Worm (Caenorhabditis elegans) whole organism, L3 larva: Measurements from ENCODE around the gene ZC190.8.
"Not testable (repeated sequence)": the region's sequence is repeated elsewhere in the genome, so short reads cannot be mapped to it uniquely, and the experiment has no call there.

Source experiments
- R02D3.7 ChIP-seq: fragments of 150-350 bp; optimal IDR thresholded peaks from 2 replicates; lab custom pipeline; 2014; ENCODE audit warnings: missing biosample characterization, missing genetic modification characterization
- aly-2 ChIP-seq: fragments of 150-350 bp; optimal IDR thresholded peaks from 2 replicates; lab custom pipeline; 2014; ENCODE audit warnings: missing biosample characterization, missing genetic modification characterization
- ceh-28 ChIP-seq: fragments of 150-350 bp; optimal IDR thresholded peaks from 2 replicates; lab custom pipeline; 2014; ENCODE audit warnings: missing biosample characterization, missing genetic modification reagents, missing genetic modification characterization
- ceh-82 ChIP-seq: fragments of 150-350 bp; optimal IDR thresholded peaks from 2 replicates; lab custom pipeline; 2014; ENCODE audit warnings: missing biosample characterization, missing genetic modification characterization
- daf-12 ChIP-seq: fragments of 150-350 bp; optimal IDR thresholded peaks from 2 replicates; lab custom pipeline; 2014; ENCODE audit warnings: missing biosample characterization, missing genetic modification reagents, missing genetic modification characterization
- egl-27 ChIP-seq: sonication (generic microtip); optimal IDR thresholded peaks from 4 replicates; lab custom pipeline; 2017; ENCODE audit warnings: missing biosample characterization, missing genetic modification reagents, missing genetic modification characterization
- egl-5 ChIP-seq: fragments of 150-350 bp; optimal IDR thresholded peaks from 2 replicates; lab custom pipeline; 2017; ENCODE audit warnings: missing biosample characterization, missing genetic modification reagents, missing genetic modification characterization, inconsistent platforms
- elt-1 ChIP-seq: fragments of 150-350 bp; optimal IDR thresholded peaks from 2 replicates; lab custom pipeline; 2014; ENCODE audit warnings: missing biosample characterization, missing genetic modification characterization
- elt-3 ChIP-seq, 3 experiments: fragments of 150-350 bp in 1 of 3; sonication (generic microtip) in 2 of 3; optimal IDR thresholded peaks; 2 replicates in 2 of 3; 4 replicates in 1 of 3; lab custom pipeline; 2014 to 2017; ENCODE audit warnings: missing biosample characterization in 3 of 3, missing genetic modification characterization in 3 of 3
- eor-1 ChIP-seq, 2 experiments: fragments of 150-350 bp; optimal IDR thresholded peaks; 2 replicates each; lab custom pipeline; 2014 to 2018; ENCODE audit warnings: missing biosample characterization in 2 of 2, missing genetic modification characterization in 2 of 2
- fos-1 ChIP-seq: fragments of 150-350 bp; optimal IDR thresholded peaks from 2 replicates; lab custom pipeline; 2014; ENCODE audit warnings: missing biosample characterization, missing genetic modification characterization
- hmg-11 ChIP-seq: sonication (generic microtip); optimal IDR thresholded peaks from 2 replicates; lab custom pipeline; 2016; ENCODE audit warnings: missing genetic modification characterization, missing compliant biosample characterization
- lin-39 ChIP-seq: fragments of 150-350 bp; optimal IDR thresholded peaks from 2 replicates; lab custom pipeline; 2018; ENCODE audit warnings: missing biosample characterization, missing genetic modification reagents, missing genetic modification characterization
- lsy-12 ChIP-seq: sonication (generic microtip); optimal IDR thresholded peaks from 2 replicates; lab custom pipeline; 2016; ENCODE audit warnings: mild to moderate bottlenecking, missing genetic modification characterization, missing compliant biosample characterization
- mdl-1 ChIP-seq: fragments of 150-350 bp; optimal IDR thresholded peaks from 2 replicates; lab custom pipeline; 2014; ENCODE audit warnings: missing biosample characterization, missing genetic modification characterization
- nfya-1 ChIP-seq: sonication (generic microtip); optimal IDR thresholded peaks from 2 replicates; lab custom pipeline; 2017; ENCODE audit warnings: missing genetic modification characterization, mild to moderate bottlenecking, missing compliant biosample characterization, antibody characterized with exemption, moderate library complexity; ENCODE audit not compliant: insufficient read depth
- nhr-11 ChIP-seq: fragments of 150-350 bp; optimal IDR thresholded peaks from 2 replicates; lab custom pipeline; 2014; ENCODE audit warnings: missing biosample characterization, missing genetic modification characterization
- nhr-12 ChIP-seq: fragments of 150-350 bp; optimal IDR thresholded peaks from 2 replicates; lab custom pipeline; 2014; ENCODE audit warnings: missing biosample characterization, missing genetic modification characterization
- nhr-23 ChIP-seq: fragments of 150-350 bp; optimal IDR thresholded peaks from 2 replicates; lab custom pipeline; 2014; ENCODE audit warnings: missing biosample characterization, missing genetic modification reagents, missing genetic modification characterization
- nhr-237 ChIP-seq: fragments of 150-350 bp; optimal IDR thresholded peaks from 2 replicates; lab custom pipeline; 2014; ENCODE audit warnings: missing biosample characterization, missing genetic modification characterization
- nhr-25 ChIP-seq: sonication (generic microtip); optimal IDR thresholded peaks from 2 replicates; lab custom pipeline; 2017; ENCODE audit warnings: missing biosample characterization, missing genetic modification characterization
- nhr-28 ChIP-seq: fragments of 150-350 bp; optimal IDR thresholded peaks from 2 replicates; lab custom pipeline; 2014; ENCODE audit warnings: missing biosample characterization, missing genetic modification characterization
- nhr-43 ChIP-seq: sonication (generic microtip); optimal IDR thresholded peaks from 2 replicates; lab custom pipeline; 2016; ENCODE audit warnings: mild to moderate bottlenecking, missing genetic modification characterization, missing compliant biosample characterization; ENCODE audit not compliant: poor library complexity, severe bottlenecking
- nhr-67 ChIP-seq: fragments of 150-350 bp; optimal IDR thresholded peaks from 2 replicates; lab custom pipeline; 2014; ENCODE audit warnings: missing biosample characterization, missing genetic modification characterization
- nhr-76 ChIP-seq: fragments of 150-350 bp; sonication (generic microtip); optimal IDR thresholded peaks from 5 replicates; lab custom pipeline; 2014; ENCODE audit warnings: missing biosample characterization, missing genetic modification characterization
- pha-4 ChIP-seq: fragments of 150-350 bp; optimal IDR thresholded peaks from 2 replicates; lab custom pipeline; 2014; ENCODE audit warnings: missing biosample characterization, missing genetic modification reagents, missing genetic modification characterization
- pqm-1 ChIP-seq: fragments of 150-350 bp; optimal IDR thresholded peaks from 2 replicates; lab custom pipeline; 2017; ENCODE audit warnings: missing biosample characterization, missing genetic modification characterization, inconsistent platforms
- skn-1 ChIP-seq: fragments of 150-350 bp; optimal IDR thresholded peaks from 2 replicates; lab custom pipeline; 2014; ENCODE audit warnings: missing biosample characterization, missing genetic modification characterization
- snpc-4 ChIP-seq: fragments of 150-350 bp; optimal IDR thresholded peaks from 2 replicates; lab custom pipeline; 2014; ENCODE audit warnings: missing biosample characterization, missing genetic modification characterization
- unc-39 ChIP-seq: sonication (generic microtip); optimal IDR thresholded peaks from 4 replicates; lab custom pipeline; 2017; ENCODE audit warnings: missing biosample characterization, missing genetic modification characterization
- unc-62 ChIP-seq: fragments of 150-350 bp; sonication (generic microtip); optimal IDR thresholded peaks from 4 replicates; lab custom pipeline; 2014; ENCODE audit warnings: missing biosample characterization, missing genetic modification reagents, missing genetic modification characterization
- ztf-11 ChIP-seq: fragments of 150-350 bp; optimal IDR thresholded peaks from 2 replicates; lab custom pipeline; 2014; ENCODE audit warnings: missing biosample characterization, missing genetic modification characterization

Gene ZC190.8

DNA sequence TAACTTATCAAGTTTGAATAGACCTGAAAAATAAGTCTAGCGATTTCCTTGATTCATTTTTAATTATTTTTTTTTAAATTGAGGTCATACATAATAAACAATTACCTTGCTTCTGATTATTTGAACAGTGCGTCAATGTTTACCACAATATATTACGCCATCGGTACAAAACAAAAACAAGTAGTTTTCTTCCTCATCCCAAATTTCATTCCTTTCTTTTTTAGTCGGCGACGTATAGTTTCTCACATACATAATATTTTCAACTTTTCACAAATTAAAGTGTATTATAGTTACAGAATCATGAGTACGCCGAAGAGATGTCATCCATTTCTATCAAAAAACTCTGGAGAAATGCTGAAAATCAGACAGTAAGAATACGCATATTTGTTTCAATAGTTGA, 38.6 kb upstream of the ZC190.8 start, which contains the start of gene droe-8:
Gene droe-8 (plus strand): TSS at position 301 of the 400 bp plus-strand sequence.
- not testable (repeated sequence) for TF ChIP-seq aly-2, nhr-25, skn-1 (tag; lab: Kevin White, UChicago)

DNA sequence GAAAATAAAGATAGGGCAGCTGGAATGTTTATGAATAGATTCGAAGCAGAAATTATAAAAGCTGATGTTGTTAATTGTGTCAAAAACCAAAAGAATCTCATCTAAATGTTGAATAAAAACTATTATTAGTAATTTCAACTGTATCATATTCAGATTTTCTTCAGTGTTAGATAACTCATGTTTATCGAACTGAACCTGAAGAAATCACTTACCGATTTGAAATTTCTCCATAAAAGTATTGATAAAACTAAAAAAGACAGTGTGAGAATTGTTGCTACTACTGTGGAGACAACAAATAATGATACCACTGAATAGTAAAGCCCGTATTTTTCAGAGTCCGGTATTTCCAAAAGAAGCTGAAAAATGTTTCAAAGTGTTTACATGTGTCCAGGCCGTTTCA, 34.6 kb upstream of the ZC190.8 start, which contains the start of gene ZC196.8:
Gene ZC196.8 (minus strand): TSS at position 101 of the 400 bp plus-strand sequence.
- not testable (repeated sequence) for TF ChIP-seq pha-4 (tag; lab: Kevin White, UChicago); fos-1; mdl-1
- TF ChIP-seq, all 47 proteins: peak for 0; not testable (repeated sequence) for 47

DNA sequence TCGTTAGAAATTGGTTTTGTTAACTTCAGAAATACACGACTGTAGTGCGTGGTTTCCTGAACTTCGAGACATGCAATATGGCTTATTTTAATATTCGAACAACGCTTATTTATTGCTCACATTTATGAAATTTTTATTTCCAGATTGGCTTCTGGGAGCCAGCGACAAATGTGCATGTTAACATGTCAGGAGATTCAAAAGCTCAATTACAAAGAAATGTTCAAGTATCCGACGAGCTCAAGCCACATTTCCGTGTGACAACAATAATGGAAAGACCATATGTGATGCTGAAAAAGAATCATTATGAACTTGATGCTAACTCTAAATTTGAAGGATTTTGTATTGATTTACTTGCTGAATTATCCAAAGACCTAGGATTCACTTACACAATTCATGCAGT, 30.8 kb upstream of the ZC190.8 start:
- TF ChIP-seq nhr-23 (tag; lab: Kevin White, UChicago) (no peak), unc-62 (GFP tag; lab: Kevin White, UChicago) (no peak), nhr-11 (no peak), ceh-82 (tag; lab: Kevin White, UChicago) (no peak), nfya-1 (tag; lab: Kevin White, UChicago) (no peak), nhr-28 (tag; lab: Kevin White, UChicago) (no peak), mdl-1 (no peak), lin-39 (no peak), pha-4 (tag; lab: Kevin White, UChicago) (no peak), unc-39 (tag; lab: Kevin White, UChicago) (no peak), elt-1 (no peak), lsy-12 (no peak), nhr-67 (tag; lab: Kevin White, UChicago) (no peak), egl-27 (tag; lab: Kevin White, UChicago) (no peak), snpc-4 (tag; lab: Kevin White, UChicago) (no peak)

DNA sequence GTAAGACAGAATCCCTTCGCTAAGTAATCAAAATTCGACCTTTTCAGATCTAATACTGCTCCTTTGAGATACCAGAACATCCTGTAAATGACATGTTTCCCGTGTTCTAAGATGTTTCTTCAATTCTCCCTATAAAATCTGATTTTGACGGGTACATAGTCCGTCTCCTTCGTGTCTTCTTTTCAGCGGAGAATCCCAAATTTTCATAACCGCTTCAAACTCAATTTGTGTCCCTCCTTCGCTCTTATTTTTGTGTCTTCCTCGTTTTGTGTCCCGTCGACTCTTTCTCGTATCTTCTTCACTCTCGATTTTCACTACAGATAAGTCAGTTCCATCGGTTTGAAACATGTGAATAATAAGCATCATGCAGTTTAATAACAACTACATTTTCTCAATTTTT, 28.6 kb upstream of the ZC190.8 start, which contains the start of gene glr-5:
Gene glr-5 (plus strand): TSS at position 321 of the 400 bp plus-strand sequence.
- TF ChIP-seq nhr-67 (tag; lab: Kevin White, UChicago) = no peak
- TF ChIP-seq nhr-237 (tag; lab: Kevin White, UChicago) = no peak
- TF ChIP-seq nhr-23 (tag; lab: Kevin White, UChicago) = no peak
- no peak for TF ChIP-seq ztf-11 (tag; lab: Kevin White, UChicago)
- no peak for TF ChIP-seq nhr-43 (tag; lab: Kevin White, UChicago)
- TF ChIP-seq nfya-1 (tag; lab: Kevin White, UChicago) = no peak
- TF ChIP-seq egl-5 (tag; lab: Kevin White, UChicago) = no peak
- TF ChIP-seq snpc-4 (tag; lab: Kevin White, UChicago) = no peak
- no peak for TF ChIP-seq eor-1 (tag; optimal IDR thresholded peaks at IDR 0.05; lab: Kevin White, UChicago)
- no peak for TF ChIP-seq elt-3 (tag; optimal IDR thresholded peaks at IDR 0.05; lab: Kevin White, UChicago)
- TF ChIP-seq ceh-28 = no peak
- TF ChIP-seq unc-39 (tag; lab: Kevin White, UChicago) = no peak
- TF ChIP-seq skn-1 (tag; lab: Kevin White, UChicago) = no peak
- no peak for TF ChIP-seq R02D3.7 (tag; lab: Kevin White, UChicago)
- TF ChIP-seq mdl-1 = no peak
- TF ChIP-seq hmg-11 (tag; lab: Kevin White, UChicago) = no peak
- no peak for TF ChIP-seq daf-12 (tag; lab: Kevin White, UChicago)
- TF ChIP-seq pqm-1 (tag; lab: Kevin White, UChicago) = no peak
- no peak for TF ChIP-seq nhr-76
- no peak for TF ChIP-seq unc-62 (GFP tag; lab: Kevin White, UChicago)
- TF ChIP-seq, all 47 proteins: peak for 0

DNA sequence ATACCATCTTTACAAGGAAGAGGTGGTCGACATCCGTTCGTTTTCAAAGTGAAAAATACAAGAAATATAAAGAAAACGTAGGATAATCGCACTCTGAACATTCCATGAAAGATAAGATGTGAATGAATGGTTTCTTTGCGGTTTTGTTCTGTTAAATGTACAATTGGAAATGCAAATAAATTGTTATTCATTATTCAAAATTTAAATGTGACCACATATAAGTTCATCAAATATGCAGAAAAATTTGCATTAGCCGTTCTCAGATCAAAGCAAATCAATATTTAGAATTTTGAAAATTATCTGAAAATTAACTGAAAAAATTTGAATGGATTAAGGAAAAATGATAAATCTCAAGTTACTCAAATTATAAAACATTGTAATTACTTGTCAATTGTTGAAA, 24.3 kb upstream of the ZC190.8 start, which contains the start of gene ZC178.2:
Gene ZC178.2 (minus strand): TSS at position 101 of the 400 bp plus-strand sequence.
- TF ChIP-seq nhr-12 (tag; lab: Kevin White, UChicago) (no peak), nfya-1 (tag; lab: Kevin White, UChicago) (no peak), pqm-1 (tag; lab: Kevin White, UChicago) (no peak), nhr-11 (no peak)
